Fruit fly (Drosophila melanogaster) whole organism: ENCODE data around the gene CG32445.

Experiments used
- CG8478 ChIP-seq: fragments of >200 bp; optimal IDR thresholded peaks from 2 replicates; lab custom pipeline; 2018; ENCODE audit warnings: inconsistent platforms
- EcR ChIP-seq, 2 experiments: fragments of >200 bp; optimal IDR thresholded peaks; 2 replicates each; lab custom pipeline; 2017; ENCODE audit warnings: missing biosample characterization in 2 of 2, missing genetic modification characterization in 2 of 2, missing genetic modification reagents in 2 of 2
- pan ChIP-seq: fragments of >200 bp; optimal IDR thresholded peaks from 2 replicates; lab custom pipeline; 2017
- psq ChIP-seq: fragments of >200 bp; optimal IDR thresholded peaks from 2 replicates; lab custom pipeline; 2017

DNA sequence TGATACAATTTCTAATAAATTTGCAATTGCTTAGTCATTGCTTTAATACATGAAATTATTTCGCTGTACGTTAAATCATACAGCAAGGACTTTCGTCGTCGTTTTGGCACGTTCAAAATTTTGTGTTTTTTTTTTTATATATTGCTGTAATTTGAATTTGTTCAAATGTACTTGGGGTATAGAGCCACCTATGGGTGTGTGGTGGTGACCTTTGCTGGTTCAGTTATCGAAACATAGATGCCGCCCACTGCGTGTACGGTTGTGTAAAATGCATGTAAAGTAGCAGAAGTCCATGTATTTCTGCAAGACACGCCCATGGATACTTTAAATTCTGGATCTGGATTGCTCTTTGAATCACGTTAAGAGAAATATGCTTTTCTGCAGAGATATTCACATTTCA lies 34.9 kb upstream of the CG32445 start:
- no peak for TF ChIP-seq CG8478 (lab: Kevin White, UChicago)
- no peak for TF ChIP-seq psq (lab: Kevin White, UChicago)
- TF ChIP-seq pan = no peak
- TF ChIP-seq EcR (GFP tag; optimal IDR thresholded peaks at IDR 0.05; lab: Kevin White, UChicago) = no peak
